Worm (Caenorhabditis elegans): Measurements from ENCODE around the gene C06E1.1.
A peak's percentile ranks its signal among the peaks of the same experiment; 100 is the strongest.

- TF ChIP-seq aly-2 (tag; optimal IDR thresholded peaks at IDR 0.05) (no peak), nhr-11 (tag; optimal IDR thresholded peaks at IDR 0.05) (no peak), lsy-2 (tag; optimal IDR thresholded peaks at IDR 0.05) (peak in 1 of 2 experiments; percentile 70)
Measured at ce11 chrIII:8556836-8557385, 48.7 kb upstream of the C06E1.1 start, which contains the start of gene C02D5.2.
